Worm (Caenorhabditis elegans): ENCODE measurements around the gene clec-39.

The clec-39 gene

ce11 chrV:16739100-16739499 lies at the start of gene clec-39, which contains the start of gene clec-29:
Gene clec-39, plus strand, starts transcription at chrV:16739268.
Gene clec-29, minus strand, starts transcription at chrV:16739200.
- TF ChIP-seq W03F9.2 (tag; optimal IDR thresholded peaks at IDR 0.05) (no peak), dao-5 (tag; optimal IDR thresholded peaks at IDR 0.05) (no peak), him-1 (tag; optimal IDR thresholded peaks at IDR 0.05) (no peak)

ce11 chrV:16692988-16693387 lies 46.1 kb upstream of the clec-39 start:
- TF ChIP-seq him-1 (tag; optimal IDR thresholded peaks at IDR 0.05) (no peak), dao-5 (tag; optimal IDR thresholded peaks at IDR 0.05) (no peak), W03F9.2 (tag; optimal IDR thresholded peaks at IDR 0.05) (no peak)

- TF ChIP-seq dao-5 (tag; optimal IDR thresholded peaks at IDR 0.05) (no peak), W03F9.2 (tag; optimal IDR thresholded peaks at IDR 0.05) (no peak), him-1 (tag; optimal IDR thresholded peaks at IDR 0.05) (no peak)
Observed at ce11 chrV:16693732-16694131, 45.3 kb upstream of the clec-39 start, which contains the start of gene srw-42. Gene srw-42, minus strand, starts transcription at chrV:16693832.

- TF ChIP-seq dao-5 (tag; optimal IDR thresholded peaks at IDR 0.05) (no peak), W03F9.2 (tag; optimal IDR thresholded peaks at IDR 0.05) (no peak), him-1 (tag; optimal IDR thresholded peaks at IDR 0.05) (no peak)
Observed at ce11 chrV:16694538-16694937, 44.5 kb upstream of the clec-39 start, which contains the start of gene srz-101. Gene srz-101, plus strand, starts transcription at chrV:16694838.

ce11 chrV:16695499-16695898 lies 43.6 kb upstream of the clec-39 start:
- TF ChIP-seq W03F9.2 (tag; optimal IDR thresholded peaks at IDR 0.05) (no peak), dao-5 (tag; optimal IDR thresholded peaks at IDR 0.05) (no peak), him-1 (tag; optimal IDR thresholded peaks at IDR 0.05) (no peak)

DNA sequence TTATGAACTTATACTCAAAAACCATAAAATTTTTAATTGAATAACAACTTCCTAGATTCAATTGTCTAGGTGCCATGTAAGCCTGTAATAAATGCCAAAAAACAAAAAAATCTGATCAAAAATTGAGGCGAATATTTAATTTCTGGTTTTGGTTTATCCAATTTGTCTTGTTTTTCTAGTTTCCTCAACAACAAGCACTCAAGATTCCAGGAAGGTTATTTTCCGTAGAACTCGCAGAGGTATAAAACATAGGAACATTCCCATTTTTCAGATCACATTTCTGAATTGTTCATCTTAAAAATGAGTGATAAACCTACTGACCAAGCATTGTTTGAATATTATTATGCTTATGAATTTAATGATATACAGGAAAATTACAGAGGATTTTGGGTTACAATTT lies 41.9 kb upstream of the clec-39 start, which contains the start of gene srw-41:
TSS of gene srw-41 (plus strand) at position 301 of the 400 bp plus-strand sequence.
- TF ChIP-seq W03F9.2 (tag; optimal IDR thresholded peaks at IDR 0.05) (no peak), dao-5 (tag; optimal IDR thresholded peaks at IDR 0.05) (no peak), him-1 (tag; optimal IDR thresholded peaks at IDR 0.05) (no peak)

DNA sequence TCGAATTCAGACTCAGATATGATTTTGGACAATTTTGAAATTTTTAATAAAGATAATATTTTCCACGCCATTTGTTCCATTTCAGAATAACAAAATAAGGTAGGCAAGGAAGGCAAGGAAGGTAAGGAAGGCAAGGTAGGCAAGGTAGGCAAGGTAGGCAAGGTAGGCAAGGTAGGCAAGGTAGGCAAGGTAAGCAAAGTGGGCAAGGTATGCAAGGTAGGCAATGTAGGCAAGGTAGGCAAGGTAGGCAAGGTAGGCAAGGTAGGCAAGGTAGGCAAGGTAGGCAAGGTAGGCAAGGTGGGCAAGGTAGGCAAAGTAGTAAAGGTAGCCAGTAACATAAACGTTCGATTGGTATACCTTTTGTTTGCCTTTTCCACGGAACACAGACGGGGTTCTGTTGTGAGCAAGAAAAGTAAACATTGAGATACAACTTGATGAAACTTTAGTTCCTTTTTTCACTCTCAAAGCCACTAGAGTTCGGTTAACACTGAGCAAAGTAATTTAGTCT lies 39.3 kb upstream of the clec-39 start, which contains the start of gene Y70C5C.1:
TSS of gene Y70C5C.1 (plus strand) at position 458 of the 508 bp plus-strand sequence.
- TF ChIP-seq W03F9.2 (tag; optimal IDR thresholded peaks at IDR 0.05) = no peak
- TF ChIP-seq dao-5 (tag; optimal IDR thresholded peaks at IDR 0.05) = no peak
- no peak for TF ChIP-seq him-1 (tag; optimal IDR thresholded peaks at IDR 0.05)

DNA sequence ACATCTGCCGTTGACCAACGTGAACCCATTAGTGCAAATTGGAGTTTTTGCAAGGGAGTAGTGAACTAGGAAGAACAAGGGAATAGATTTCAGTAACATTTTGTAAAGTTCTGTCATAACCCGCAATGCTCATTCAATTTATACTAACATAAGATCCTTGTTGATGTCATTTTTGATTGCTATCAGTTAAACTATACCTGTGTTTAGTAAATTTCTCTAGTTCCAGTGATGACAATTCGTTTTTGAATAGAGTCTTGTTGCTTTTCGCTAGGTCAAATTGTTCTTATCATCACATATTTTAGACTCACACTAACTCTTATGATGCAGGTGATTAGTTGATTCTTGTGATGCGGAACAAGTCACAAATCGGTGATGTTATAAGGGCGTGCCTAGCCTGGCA lies 32.5 kb upstream of the clec-39 start, which contains the start of gene clec-9:
TSS of gene clec-9 (minus strand) at position 101 of the 400 bp plus-strand sequence.
- no peak for TF ChIP-seq him-1 (tag; optimal IDR thresholded peaks at IDR 0.05)
- no peak for TF ChIP-seq dao-5 (tag; optimal IDR thresholded peaks at IDR 0.05)
- TF ChIP-seq W03F9.2 (tag; optimal IDR thresholded peaks at IDR 0.05) = no peak

DNA sequence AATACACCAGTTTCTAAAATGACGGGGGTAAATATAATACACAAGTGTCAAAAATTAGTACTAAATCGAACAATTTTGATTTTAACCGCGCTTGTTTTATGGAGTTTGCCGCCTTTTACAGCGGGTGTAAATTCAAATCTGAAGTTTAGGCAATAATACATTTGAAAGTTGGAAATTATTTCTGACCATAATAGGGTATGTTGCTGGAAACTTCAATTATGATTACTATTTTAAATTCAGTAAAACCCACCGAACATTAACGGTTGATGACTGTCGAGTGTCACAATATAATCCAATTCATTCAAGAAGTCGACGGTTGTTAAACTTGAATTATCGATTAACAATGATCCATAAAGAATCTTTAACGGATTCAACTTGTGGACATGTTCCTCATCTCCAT lies 25.3 kb upstream of the clec-39 start:
- TF ChIP-seq W03F9.2 (tag; optimal IDR thresholded peaks at IDR 0.05) = no peak
- TF ChIP-seq him-1 (tag; optimal IDR thresholded peaks at IDR 0.05) = no peak
- TF ChIP-seq dao-5 (tag; optimal IDR thresholded peaks at IDR 0.05) = no peak

DNA sequence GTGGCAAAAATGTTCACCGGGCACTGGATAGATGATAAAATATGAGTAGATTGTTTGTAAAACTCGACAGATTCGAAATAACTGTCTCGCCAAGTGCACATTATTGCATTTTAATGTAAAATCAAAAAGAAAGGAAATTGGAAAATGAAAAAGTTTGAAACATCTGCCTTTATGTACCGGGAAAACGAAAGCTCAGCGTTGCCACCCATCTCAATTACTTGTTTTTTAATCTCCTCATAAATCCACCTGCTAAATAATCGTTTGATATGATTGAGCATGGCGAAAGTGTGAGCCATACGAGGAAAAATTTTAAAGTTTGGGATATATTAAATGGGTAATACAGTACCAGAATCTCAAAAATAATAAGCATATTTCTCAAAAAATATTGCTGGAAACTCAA lies 22.5 kb upstream of the clec-39 start, which contains the start of gene srh-137:
TSS of gene srh-137 (minus strand) at position 101 of the 400 bp plus-strand sequence.
- TF ChIP-seq him-1 (tag; optimal IDR thresholded peaks at IDR 0.05) (no peak), dao-5 (tag; optimal IDR thresholded peaks at IDR 0.05) (no peak), W03F9.2 (tag; optimal IDR thresholded peaks at IDR 0.05) (no peak)

DNA sequence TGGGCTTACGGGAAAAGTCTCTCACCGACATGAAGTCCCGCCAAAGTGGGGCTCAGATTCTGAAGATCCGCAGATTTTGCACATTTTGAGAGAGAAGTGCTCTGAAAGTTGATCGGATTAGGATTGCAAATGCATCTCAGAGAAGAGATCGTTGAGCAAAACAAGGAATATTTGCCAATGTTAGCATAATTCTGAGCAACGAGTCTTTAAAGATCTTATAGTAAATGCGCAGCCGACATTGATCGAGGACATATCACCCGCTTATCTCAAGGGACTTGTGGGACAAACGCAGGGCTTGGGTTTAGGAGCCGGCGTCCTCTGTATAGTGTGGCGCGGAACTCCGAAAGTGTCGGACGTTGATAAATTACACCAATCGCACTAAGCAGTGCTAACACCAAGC lies 15.3 kb upstream of the clec-39 start, which contains the start of gene nhr-112:
TSS of gene nhr-112 (minus strand) at position 101 of the 400 bp plus-strand sequence.
- TF ChIP-seq dao-5 (tag; optimal IDR thresholded peaks at IDR 0.05) (no peak), him-1 (tag; optimal IDR thresholded peaks at IDR 0.05) (no peak), W03F9.2 (tag; optimal IDR thresholded peaks at IDR 0.05) (no peak)

DNA sequence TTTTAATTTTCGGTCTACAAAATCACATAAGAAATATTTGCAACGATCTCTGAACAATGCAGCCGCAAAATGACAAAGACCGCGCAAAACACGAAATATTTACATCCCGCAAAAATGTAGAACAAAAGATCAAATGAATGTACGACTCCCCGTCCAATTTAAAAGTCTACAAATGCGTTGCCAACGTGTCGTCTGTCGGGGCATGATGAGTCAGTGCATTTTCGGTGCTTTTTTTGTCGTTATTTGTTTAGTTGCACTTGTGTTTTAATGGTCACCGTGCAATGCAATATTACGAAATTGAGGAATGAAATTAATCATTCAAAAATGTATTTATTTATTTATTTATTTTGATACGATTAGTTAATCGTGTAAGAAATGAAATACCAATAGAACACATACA lies 14.5 kb upstream of the clec-39 start:
- TF ChIP-seq him-1 (tag; optimal IDR thresholded peaks at IDR 0.05) = no peak
- no peak for TF ChIP-seq dao-5 (tag; optimal IDR thresholded peaks at IDR 0.05)
- TF ChIP-seq W03F9.2 (tag; optimal IDR thresholded peaks at IDR 0.05) = no peak

- TF ChIP-seq W03F9.2 (tag; optimal IDR thresholded peaks at IDR 0.05) = peak; percentile 47
- no peak for TF ChIP-seq him-1 (tag; optimal IDR thresholded peaks at IDR 0.05)
- no peak for TF ChIP-seq dao-5 (tag; optimal IDR thresholded peaks at IDR 0.05)
Observed at ce11 chrV:16725955-16726354, 13.1 kb upstream of the clec-39 start.

ce11 chrV:16726915-16727314 lies 12.2 kb upstream of the clec-39 start, which contains the start of gene T25E12.14:
Gene T25E12.14, plus strand, starts transcription at chrV:16727215.
- no peak for TF ChIP-seq dao-5 (tag; optimal IDR thresholded peaks at IDR 0.05)
- no peak for TF ChIP-seq W03F9.2 (tag; optimal IDR thresholded peaks at IDR 0.05)
- no peak for TF ChIP-seq him-1 (tag; optimal IDR thresholded peaks at IDR 0.05)

- no peak for TF ChIP-seq W03F9.2 (tag; optimal IDR thresholded peaks at IDR 0.05)
- no peak for TF ChIP-seq him-1 (tag; optimal IDR thresholded peaks at IDR 0.05)
- TF ChIP-seq dao-5 (tag; optimal IDR thresholded peaks at IDR 0.05) = no peak
Observed at ce11 chrV:16728431-16728830, 10.6 kb upstream of the clec-39 start, which contains the start of gene fbxa-127. Gene fbxa-127, plus strand, starts transcription at chrV:16728731.

All from whole organism, L4/young adult.